Worm (Caenorhabditis elegans): ENCODE measurements around the gene lad-2.

ce11 chrIV:2997302-2997701, 19.0 kb upstream of the lad-2 start:
- TF ChIP-seq ama-1 (optimal IDR thresholded peaks at IDR 0.05), result no peak
- peak; percentile 18 for TF ChIP-seq hmg-4 (GFP tag; optimal IDR thresholded peaks at IDR 0.05)
- no peak for TF ChIP-seq tbx-11 (GFP tag; IDR thresholded peaks at IDR 0.05)
- TF ChIP-seq sea-1 (GFP tag; conservative IDR thresholded peaks at IDR 0.05), result no peak
- no peak for TF ChIP-seq hnd-1 (tag; optimal IDR thresholded peaks at IDR 0.05)
- no peak for TF ChIP-seq scrt-1 (GFP tag; IDR thresholded peaks at IDR 0.05)
- no peak for TF ChIP-seq hmbx-1 (tag; optimal IDR thresholded peaks at IDR 0.05)
- TF ChIP-seq ceh-36 (tag; optimal IDR thresholded peaks at IDR 0.05), result no peak
- TF ChIP-seq pes-1 (GFP tag; IDR thresholded peaks at IDR 0.05), result no peak
- TF ChIP-seq ceh-13 (GFP tag; optimal IDR thresholded peaks at IDR 0.05), result no peak
- TF ChIP-seq B0310.2 (tag; optimal IDR thresholded peaks at IDR 0.05), result no peak
